Fruit fly (Drosophila melanogaster) whole organism, embryonic: Measurements from ENCODE around the gene SC35.

ENCODE experiments used
- Abd-B ChIP-seq: fragments of 200-800 bp; sonication (Bioruptor generic); optimal IDR thresholded peaks from 2 replicates; lab custom pipeline; 2018; ENCODE audit warnings: missing biosample characterization, mild to moderate bottlenecking, missing genetic modification characterization, moderate library complexity
- CG10565 ChIP-seq: fragments of 200-800 bp; sonication (Bioruptor generic); optimal IDR thresholded peaks from 3 replicates; lab custom pipeline; 2016; ENCODE audit warnings: missing biosample characterization, mild to moderate bottlenecking, missing genetic modification characterization
- CG12391 ChIP-seq: fragments of 200-800 bp; sonication (Bioruptor generic); optimal IDR thresholded peaks from 3 replicates; lab custom pipeline; 2018; ENCODE audit warnings: missing biosample characterization, mild to moderate bottlenecking, missing genetic modification characterization, moderate library complexity
- CG12659 ChIP-seq: fragments of 200-800 bp; sonication (Bioruptor generic); optimal IDR thresholded peaks from 3 replicates; lab custom pipeline; 2017; ENCODE audit warnings: mild to moderate bottlenecking, missing biosample characterization, missing genetic modification reagents, missing genetic modification characterization
- CG12769 ChIP-seq: fragments of 200-800 bp; sonication (Bioruptor generic); optimal IDR thresholded peaks from 2 replicates; lab custom pipeline; 2019; ENCODE audit warnings: missing biosample characterization, mild to moderate bottlenecking, missing genetic modification characterization, moderate library complexity
- CG15601 ChIP-seq: fragments of 200-800 bp; sonication (Bioruptor generic); optimal IDR thresholded peaks from 3 replicates; lab custom pipeline; 2019; ENCODE audit warnings: missing biosample characterization, mild to moderate bottlenecking, missing genetic modification characterization, moderate library complexity
- CG17186 ChIP-seq: fragments of 200-800 bp; sonication (Bioruptor generic); optimal IDR thresholded peaks from 3 replicates; lab custom pipeline; 2017; ENCODE audit warnings: missing biosample characterization, missing genetic modification reagents, missing genetic modification characterization
- CG17359 ChIP-seq: fragments of 200-800 bp; sonication (Bioruptor generic); optimal IDR thresholded peaks from 3 replicates; lab custom pipeline; 2018; ENCODE audit warnings: missing biosample characterization, mild to moderate bottlenecking, missing genetic modification characterization, moderate library complexity
- CG17568 ChIP-seq: fragments of 200-800 bp; sonication (Bioruptor generic); optimal IDR thresholded peaks from 2 replicates; lab custom pipeline; 2018; ENCODE audit warnings: missing biosample characterization, mild to moderate bottlenecking, missing genetic modification characterization, moderate library complexity
- CG17912 ChIP-seq: fragments of 200-800 bp; sonication (Bioruptor generic); optimal IDR thresholded peaks from 2 replicates; lab custom pipeline; 2018; ENCODE audit warnings: missing biosample characterization, mild to moderate bottlenecking, missing genetic modification characterization
- CG1832 ChIP-seq: fragments of 200-800 bp; sonication (Bioruptor generic); optimal IDR thresholded peaks from 2 replicates; lab custom pipeline; 2017; ENCODE audit warnings: missing biosample characterization, mild to moderate bottlenecking, missing genetic modification characterization, inconsistent platforms
- CG2202 ChIP-seq: fragments of 200-800 bp; sonication (Bioruptor generic); optimal IDR thresholded peaks from 2 replicates; lab custom pipeline; 2018; ENCODE audit warnings: missing biosample characterization, mild to moderate bottlenecking, missing genetic modification characterization
- CG31441 ChIP-seq: fragments of 200-800 bp; sonication (Bioruptor generic); IDR thresholded peaks from 2 replicates; pipeline ENCODE4 v1.3.6; 2022; ENCODE audit warnings: missing biosample characterization, missing genetic modification characterization
- CG6175 ChIP-seq: fragments of 200-800 bp; sonication (Bioruptor generic); IDR thresholded peaks from 3 replicates; pipeline ENCODE4 v1.3.6; 2022; ENCODE audit warnings: missing biosample characterization, missing genetic modification characterization
- CG7271 ChIP-seq: fragments of 200-800 bp; sonication (Bioruptor generic); optimal IDR thresholded peaks from 2 replicates; lab custom pipeline; 2018; ENCODE audit warnings: missing biosample characterization, mild to moderate bottlenecking, missing genetic modification characterization, moderate library complexity
- CG7357 ChIP-seq: fragments of 200-800 bp; sonication (Bioruptor generic); IDR thresholded peaks from 3 replicates; pipeline ENCODE4 v1.3.6; 2022; ENCODE audit warnings: missing biosample characterization, missing genetic modification characterization
- CG8290 ChIP-seq, 3 experiments: fragments of 200-800 bp; sonication (Bioruptor generic); optimal IDR thresholded peaks; 2 replicates each; lab custom pipeline; 2016 to 2019; ENCODE audit warnings: missing biosample characterization in 3 of 3, missing genetic modification characterization in 3 of 3, mild to moderate bottlenecking in 2 of 3, moderate library complexity in 1 of 3
- CG8478 ChIP-seq: fragments of >200 bp; optimal IDR thresholded peaks from 2 replicates; lab custom pipeline; 2018
- CG8924 ChIP-seq: fragments of 200-800 bp; optimal IDR thresholded peaks from 3 replicates; lab custom pipeline; 2019; ENCODE audit warnings: missing biosample characterization, mild to moderate bottlenecking, missing genetic modification characterization, moderate library complexity
- D ChIP-seq, 2 experiments: fragments of 200-800 bp in 1 of 2; fragments of >200 bp in 1 of 2; sonication (Bioruptor generic) in 1 of 2; optimal IDR thresholded peaks; 2 replicates in 1 of 2; 3 replicates in 1 of 2; lab custom pipeline; 2017; ENCODE audit warnings: mild to moderate bottlenecking in 1 of 2, missing biosample characterization in 1 of 2, missing genetic modification characterization in 1 of 2, missing genetic modification reagents in 1 of 2
- ERR ChIP-seq: fragments of 200-800 bp; sonication (Bioruptor generic); optimal IDR thresholded peaks from 2 replicates; lab custom pipeline; 2016; ENCODE audit warnings: missing biosample characterization, missing genetic modification characterization
- H2.0 ChIP-seq: fragments of 200-800 bp; sonication (Bioruptor generic); IDR thresholded peaks from 2 replicates; pipeline ENCODE4 v1.3.6; 2022; ENCODE audit warnings: missing biosample characterization, missing genetic modification characterization
- Hmr ChIP-seq: fragments of 200-800 bp; sonication (Bioruptor generic); optimal IDR thresholded peaks from 3 replicates; lab custom pipeline; 2017; ENCODE audit warnings: mild to moderate bottlenecking, missing biosample characterization, missing genetic modification reagents, missing genetic modification characterization
- MESR4 ChIP-seq: fragments of 200-800 bp; sonication (Bioruptor generic); optimal IDR thresholded peaks from 2 replicates; lab custom pipeline; 2018; ENCODE audit warnings: missing biosample characterization, mild to moderate bottlenecking, missing genetic modification characterization, moderate library complexity
- Nf-YC ChIP-seq: fragments of 200-800 bp; optimal IDR thresholded peaks from 3 replicates; lab custom pipeline; 2019; ENCODE audit warnings: missing biosample characterization, mild to moderate bottlenecking, missing genetic modification characterization, moderate library complexity
- Rfx ChIP-seq: fragments of 200-800 bp; sonication (Bioruptor generic); IDR thresholded peaks from 2 replicates; pipeline ENCODE4 v1.3.6; 2022; ENCODE audit warnings: missing biosample characterization, missing genetic modification characterization
- Stat92E ChIP-seq, 3 experiments: fragments of >200 bp in 2 of 3; fragments of 200-800 bp in 1 of 3; sonication (Bioruptor generic) in 1 of 3; optimal IDR thresholded peaks; 2 replicates each; lab custom pipeline; 2017 to 2019; ENCODE audit warnings: missing biosample characterization in 3 of 3, missing genetic modification characterization in 3 of 3, mild to moderate bottlenecking in 1 of 3, moderate library complexity in 1 of 3
- Usf ChIP-seq: fragments of 200-800 bp; sonication (Bioruptor generic); optimal IDR thresholded peaks from 2 replicates; lab custom pipeline; 2017; ENCODE audit warnings: missing genotype, missing biosample characterization, missing genetic modification characterization
- Xbp1 ChIP-seq: fragments of 200-800 bp; sonication (Bioruptor generic); optimal IDR thresholded peaks from 3 replicates; lab custom pipeline; 2016; ENCODE audit warnings: missing biosample characterization, mild to moderate bottlenecking, missing genetic modification characterization
- YL-1 ChIP-seq: fragments of 200-800 bp; sonication (Bioruptor generic); optimal IDR thresholded peaks from 3 replicates; lab custom pipeline; 2017; ENCODE audit warnings: missing biosample characterization, mild to moderate bottlenecking, missing genetic modification characterization
- ara ChIP-seq: fragments of 200-800 bp; sonication (Bioruptor generic); IDR thresholded peaks from 2 replicates; pipeline ENCODE4 v1.3.6; 2022; ENCODE audit warnings: missing biosample characterization, missing genetic modification characterization
- bcd ChIP-seq: fragments of 200-800 bp; sonication (Bioruptor generic); optimal IDR thresholded peaks from 2 replicates; lab custom pipeline; 2017; ENCODE audit warnings: missing biosample characterization, mild to moderate bottlenecking, missing genetic modification characterization
- cad ChIP-seq: fragments of >200 bp; optimal IDR thresholded peaks from 2 replicates; lab custom pipeline; 2017; ENCODE audit warnings: missing biosample characterization, missing genetic modification characterization
- crp ChIP-seq, 2 experiments: fragments of 200-800 bp; sonication (Bioruptor generic); optimal IDR thresholded peaks; 2 replicates in 1 of 2; 3 replicates in 1 of 2; lab custom pipeline; 2017; ENCODE audit warnings: missing biosample characterization in 2 of 2, missing genetic modification characterization in 2 of 2, mild to moderate bottlenecking in 1 of 2, moderate library complexity in 1 of 2
- danr ChIP-seq: fragments of 200-800 bp; sonication (Bioruptor generic); IDR thresholded peaks from 2 replicates; pipeline ENCODE4 v1.3.6; 2022; ENCODE audit warnings: missing biosample characterization, missing genetic modification characterization
- eve ChIP-seq, 2 experiments: fragments of >200 bp; optimal IDR thresholded peaks; 2 replicates each; lab custom pipeline; 2017; ENCODE audit warnings: missing biosample characterization in 2 of 2, missing genetic modification characterization in 2 of 2
- gcm2 ChIP-seq: fragments of 200-800 bp; sonication (Bioruptor generic); optimal IDR thresholded peaks from 2 replicates; lab custom pipeline; 2016; ENCODE audit warnings: missing biosample characterization, missing genetic modification characterization
- gem ChIP-seq: fragments of 200-800 bp; sonication (Bioruptor generic); optimal IDR thresholded peaks from 2 replicates; lab custom pipeline; 2019; ENCODE audit warnings: missing biosample characterization, mild to moderate bottlenecking, missing genetic modification characterization, moderate library complexity
- ind ChIP-seq: fragments of 200-800 bp; sonication (Bioruptor generic); optimal IDR thresholded peaks from 3 replicates; lab custom pipeline; 2016; ENCODE audit warnings: missing biosample characterization, missing genetic modification characterization
- lilli ChIP-seq: fragments of 200-800 bp; sonication (Bioruptor generic); optimal IDR thresholded peaks from 3 replicates; lab custom pipeline; 2016; ENCODE audit warnings: missing biosample characterization, missing genetic modification characterization
- lov ChIP-seq, 2 experiments: fragments of 200-800 bp in 1 of 2; fragments of >200 bp in 1 of 2; sonication (Bioruptor generic) in 1 of 2; IDR thresholded peaks in 1 of 2; optimal IDR thresholded peaks in 1 of 2; 2 replicates in 1 of 2; 3 replicates in 1 of 2; pipeline versions ENCODE4 v1.3.6 to Lab custom; 2017 to 2022; ENCODE audit warnings: missing biosample characterization in 1 of 2, missing genetic modification characterization in 1 of 2
- pum ChIP-seq: fragments of 200-800 bp; sonication (Bioruptor generic); optimal IDR thresholded peaks from 2 replicates; lab custom pipeline; 2016; ENCODE audit warnings: missing biosample characterization, missing genetic modification characterization
- slp2 ChIP-seq: fragments of 200-800 bp; sonication (Bioruptor generic); optimal IDR thresholded peaks from 2 replicates; lab custom pipeline; 2016; ENCODE audit warnings: missing biosample characterization, missing genetic modification characterization
- ssp ChIP-seq: fragments of 200-800 bp; sonication (Bioruptor generic); IDR thresholded peaks from 2 replicates; pipeline ENCODE4 v1.3.6; 2022; ENCODE audit warnings: missing biosample characterization, missing genetic modification characterization
- vfl ChIP-seq: fragments of 200-800 bp; sonication (Bioruptor generic); optimal IDR thresholded peaks from 2 replicates; lab custom pipeline; 2016; ENCODE audit warnings: missing biosample characterization, missing genetic modification characterization
- zen2 ChIP-seq: fragments of 200-800 bp; sonication (Bioruptor generic); IDR thresholded peaks from 3 replicates; pipeline ENCODE4 v1.3.6; 2022; ENCODE audit warnings: missing biosample characterization, missing genetic modification characterization; ENCODE audit not compliant: partially characterized antibody

Gene SC35

dm6 chr2L:12445743-12446142 lies 11.3 kb upstream of the SC35 start, which contains the start of gene Oatp33Ea (continued):
- TF ChIP-seq Abd-B (no peak), danr (no peak), eve (GFP tag; optimal IDR thresholded peaks at IDR 0.05; lab: Kevin White, UChicago) (no peak), Nf-YC (tag; lab: Kevin White, UChicago) (peak; percentile 9), CG7271 (tag; lab: Kevin White, UChicago) (no peak), ssp (GFP tag; lab: Robert Waterston, UW) (no peak)

DNA sequence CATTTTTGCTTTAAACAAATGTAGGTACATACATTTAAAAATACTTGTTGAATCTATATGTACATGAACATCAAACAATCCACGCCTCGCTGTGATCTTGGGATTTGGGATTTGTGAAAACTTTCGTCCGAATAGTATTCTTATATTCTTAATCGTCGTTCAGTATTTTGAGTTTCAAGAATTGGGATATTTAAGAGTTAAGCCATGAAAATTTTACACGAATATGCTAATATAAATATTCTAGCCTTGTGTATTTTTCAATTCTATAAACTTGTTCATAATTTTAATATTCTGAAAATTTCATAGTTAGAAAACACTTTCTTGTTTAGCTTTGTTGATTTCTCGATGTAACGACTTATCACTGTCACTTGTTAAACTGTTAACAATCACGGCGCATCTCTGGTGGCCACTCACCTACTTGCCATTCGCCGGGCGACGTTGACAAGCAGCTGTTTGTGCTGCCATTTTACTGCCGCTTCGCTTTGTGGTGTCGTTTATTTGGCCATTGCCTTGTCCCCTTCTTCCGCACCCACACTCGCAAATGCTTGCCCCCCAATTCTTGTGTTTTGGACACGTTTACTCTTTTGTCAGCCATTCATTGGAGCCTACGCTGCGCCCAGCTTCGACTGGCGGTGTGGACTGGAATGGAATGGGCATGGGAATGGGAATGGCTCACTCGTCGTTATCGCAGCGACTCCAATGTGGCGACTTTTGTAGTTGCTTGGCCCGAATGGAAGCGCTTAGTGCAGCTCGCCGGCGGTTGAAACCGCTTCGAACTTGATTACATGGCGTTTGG lies 1.7 kb upstream of the SC35 start:
- TF ChIP-seq vfl (no peak), CG10565 (GFP tag; lab: Kevin White, UChicago) (no peak), Stat92E (GFP tag; optimal IDR thresholded peaks at IDR 0.05; lab: Kevin White, UChicago) (no peak), CG8924 (tag; lab: Kevin White, UChicago) (no peak), pum (GFP tag; lab: Kevin White, UChicago) (no peak), CG2202 (no peak), bcd (GFP tag; lab: Kevin White, UChicago) (no peak), CG7357 (GFP tag; lab: Robert Waterston, UW) (no peak), CG8478 (no peak), Rfx (GFP tag; lab: Robert Waterston, UW) (peak; percentile 33; the same call in 1 of the 2 replicates), CG17359 (tag; lab: Kevin White, UChicago) (no peak), CG17186 (no peak), ind (GFP tag; lab: Kevin White, UChicago) (no peak), crp (GFP tag; optimal IDR thresholded peaks at IDR 0.05; lab: Kevin White, UChicago) (peak; percentile 38 to 92), ara (GFP tag; lab: Robert Waterston, UW) (no peak), gem (tag; lab: Kevin White, UChicago) (peak; percentile 84), Xbp1 (GFP tag; lab: Kevin White, UChicago) (no peak), CG31441 (GFP tag; lab: Robert Waterston, UW) (peak; percentile 65; the same call in 1 of the 2 replicates), Nf-YC (tag; lab: Kevin White, UChicago) (peak; percentile 21), CG12659 (GFP tag; lab: Kevin White, UChicago) (peak; percentile 19), gcm2 (GFP tag; lab: Kevin White, UChicago) (no peak), YL-1 (peak; percentile 67), Usf (GFP tag; lab: Kevin White, UChicago) (no peak), CG17912 (no peak), CG12391 (tag; lab: Kevin White, UChicago) (peak; percentile 30), lov (optimal IDR thresholded peaks at IDR 0.05; lab: Kevin White, UChicago) (no peak), lov (GFP tag; IDR thresholded peaks at IDR 0.05; lab: Robert Waterston, UW) (no peak), zen2 (GFP tag; lab: Robert Waterston, UW) (no peak), H2.0 (no peak), CG15601 (tag; lab: Kevin White, UChicago) (no peak), D (optimal IDR thresholded peaks at IDR 0.05; lab: Kevin White, UChicago) (no peak), D (GFP tag; optimal IDR thresholded peaks at IDR 0.05; lab: Kevin White, UChicago) (no peak), CG17568 (no peak), Hmr (GFP tag; lab: Kevin White, UChicago) (peak; percentile 36), CG8290 (GFP tag; optimal IDR thresholded peaks at IDR 0.05; lab: Kevin White, UChicago) (peak; percentile 6), CG8290 (tag; optimal IDR thresholded peaks at IDR 0.05; lab: Kevin White, UChicago) (peak in 1 of 2 experiments; percentile 44), CG1832 (GFP tag; lab: Kevin White, UChicago) (no peak), lilli (GFP tag; lab: Kevin White, UChicago) (peak; percentile 1), ERR (GFP tag; lab: Kevin White, UChicago) (no peak), slp2 (no peak), cad (GFP tag; lab: Kevin White, UChicago) (no peak), CG12769 (tag; lab: Kevin White, UChicago) (peak; percentile 84), CG6175 (GFP tag; lab: Robert Waterston, UW) (no peak), MESR4 (peak; percentile 55)
